Fruit fly (Drosophila melanogaster) whole organism, embryonic: ENCODE data around the gene CG13675.

Source experiments
- Atf-2 ChIP-seq: fragments of 200-800 bp; sonication (Bioruptor generic); optimal IDR thresholded peaks from 2 replicates; lab custom pipeline; 2016; ENCODE audit warnings: missing biosample characterization, missing genetic modification characterization
- CG11723 ChIP-seq: fragments of 200-800 bp; sonication (Bioruptor generic); optimal IDR thresholded peaks from 2 replicates; lab custom pipeline; 2017; ENCODE audit warnings: missing biosample characterization, mild to moderate bottlenecking, missing genetic modification characterization
- CG13775 ChIP-seq: fragments of 200-800 bp; sonication (Bioruptor generic); optimal IDR thresholded peaks from 3 replicates; lab custom pipeline; 2017; ENCODE audit warnings: missing biosample characterization, mild to moderate bottlenecking, missing genetic modification characterization
- CG14014 ChIP-seq: fragments of 200-800 bp; sonication (Bioruptor generic); IDR thresholded peaks from 2 replicates; pipeline ENCODE4 v1.3.6; 2022; ENCODE audit warnings: missing biosample characterization, missing genetic modification characterization
- CG14860 ChIP-seq: fragments of 200-800 bp; sonication (Bioruptor generic); IDR thresholded peaks from 3 replicates; pipeline ENCODE4 v1.3.6; 2022; ENCODE audit warnings: missing biosample characterization, missing genetic modification characterization; ENCODE audit not compliant: partially characterized antibody
- CG16813 ChIP-seq: fragments of 200-800 bp; sonication (Bioruptor generic); IDR thresholded peaks from 3 replicates; pipeline ENCODE4 v1.3.6; 2022; ENCODE audit warnings: missing biosample characterization, missing genetic modification characterization; ENCODE audit not compliant: partially characterized antibody
- CG17385 ChIP-seq: fragments of 200-800 bp; sonication (Bioruptor generic); optimal IDR thresholded peaks from 3 replicates; lab custom pipeline; 2018; ENCODE audit warnings: missing biosample characterization, mild to moderate bottlenecking, missing genetic modification characterization
- CG18619 ChIP-seq: fragments of 200-800 bp; sonication (Bioruptor generic); optimal IDR thresholded peaks from 3 replicates; lab custom pipeline; 2017; ENCODE audit warnings: missing biosample characterization, mild to moderate bottlenecking, missing genetic modification characterization
- CG2120 ChIP-seq: fragments of 200-800 bp; sonication (Bioruptor generic); optimal IDR thresholded peaks from 3 replicates; lab custom pipeline; 2016; ENCODE audit warnings: missing biosample characterization, missing genetic modification characterization
- CG2129 ChIP-seq: fragments of 200-800 bp; sonication (Bioruptor generic); IDR thresholded peaks from 2 replicates; pipeline ENCODE4 v1.3.6; 2022; ENCODE audit warnings: missing biosample characterization, missing genetic modification characterization; ENCODE audit not compliant: partially characterized antibody
- CG2202 ChIP-seq: fragments of 200-800 bp; sonication (Bioruptor generic); optimal IDR thresholded peaks from 2 replicates; lab custom pipeline; 2018; ENCODE audit warnings: missing biosample characterization, mild to moderate bottlenecking, missing genetic modification characterization
- CG34224 ChIP-seq: fragments of 200-800 bp; sonication (Bioruptor generic); IDR thresholded peaks from 3 replicates; pipeline ENCODE4 v1.3.6; 2022; ENCODE audit warnings: missing biosample characterization, missing genetic modification characterization; ENCODE audit not compliant: partially characterized antibody
- CG34422 ChIP-seq: fragments of 200-800 bp; sonication (Bioruptor generic); IDR thresholded peaks from 3 replicates; pipeline ENCODE4 v1.3.6; 2022; ENCODE audit warnings: missing biosample characterization, missing genetic modification characterization
- CG5953 ChIP-seq: fragments of 200-800 bp; sonication (Bioruptor generic); IDR thresholded peaks from 2 replicates; pipeline ENCODE4 v1.3.6; 2022; ENCODE audit warnings: missing biosample characterization, missing genetic modification characterization
- CG6791 ChIP-seq: fragments of 200-800 bp; sonication (Bioruptor generic); IDR thresholded peaks from 3 replicates; pipeline ENCODE4 v1.3.6; 2022; ENCODE audit warnings: missing biosample characterization, missing genetic modification characterization; ENCODE audit not compliant: partially characterized antibody
- CG8359 ChIP-seq: fragments of 200-800 bp; sonication (Bioruptor generic); optimal IDR thresholded peaks from 2 replicates; lab custom pipeline; 2017; ENCODE audit warnings: missing biosample characterization, mild to moderate bottlenecking, missing genetic modification characterization, borderline replicate concordance
- CG9727 ChIP-seq: fragments of 200-800 bp; sonication (Bioruptor generic); optimal IDR thresholded peaks from 3 replicates; lab custom pipeline; 2017; ENCODE audit warnings: missing biosample characterization, mild to moderate bottlenecking, missing genetic modification characterization
- CG9797 ChIP-seq: fragments of 200-800 bp; sonication (Bioruptor generic); optimal IDR thresholded peaks from 3 replicates; lab custom pipeline; 2018; ENCODE audit warnings: missing biosample characterization, mild to moderate bottlenecking, missing genetic modification characterization
- Dad ChIP-seq: fragments of 200-800 bp; sonication (Bioruptor generic); optimal IDR thresholded peaks from 3 replicates; lab custom pipeline; 2016; ENCODE audit warnings: missing biosample characterization, missing genetic modification characterization
- Dref ChIP-seq: fragments of 200-800 bp; sonication (Bioruptor generic); IDR thresholded peaks from 2 replicates; pipeline ENCODE4 v1.3.6; 2022; ENCODE audit warnings: missing biosample characterization, missing genetic modification characterization
- E2f2 ChIP-seq: fragments of 200-800 bp; sonication (Bioruptor generic); IDR thresholded peaks from 2 replicates; pipeline ENCODE4 v1.3.6; 2022; ENCODE audit warnings: missing biosample characterization, missing genetic modification characterization
- Hey ChIP-seq: fragments of 200-800 bp; sonication (Bioruptor generic); optimal IDR thresholded peaks from 3 replicates; lab custom pipeline; 2018; ENCODE audit warnings: missing biosample characterization, mild to moderate bottlenecking, missing genetic modification characterization
- Hr78 ChIP-seq, 2 experiments: fragments of 200-800 bp in 1 of 2; fragments of >200 bp in 1 of 2; sonication (Bioruptor generic) in 1 of 2; optimal IDR thresholded peaks; 2 replicates each; lab custom pipeline; 2017 to 2019; ENCODE audit warnings: missing biosample characterization in 2 of 2, missing genetic modification characterization in 2 of 2, mild to moderate bottlenecking in 1 of 2, moderate library complexity in 1 of 2
- Med ChIP-seq: fragments of 200-800 bp; sonication (Bioruptor generic); peaks from one replicate; lab custom pipeline; 2016; ENCODE audit warnings: missing biosample characterization, missing genetic modification characterization, mild to moderate bottlenecking, inconsistent platforms, moderate library complexity
- PHDP ChIP-seq: fragments of 200-800 bp; sonication (Bioruptor generic); optimal IDR thresholded peaks from 3 replicates; lab custom pipeline; 2018; ENCODE audit warnings: missing biosample characterization, mild to moderate bottlenecking, missing genetic modification characterization, moderate library complexity
- Scr ChIP-seq: fragments of 200-800 bp; sonication (Bioruptor generic); IDR thresholded peaks from 2 replicates; pipeline ENCODE4 v1.3.6; 2022; ENCODE audit warnings: missing biosample characterization, missing genetic modification characterization; ENCODE audit not compliant: partially characterized antibody
- ato ChIP-seq: fragments of 200-800 bp; sonication (Bioruptor generic); IDR thresholded peaks from 2 replicates; pipeline ENCODE4 v1.3.6; 2022; ENCODE audit warnings: missing biosample characterization, missing genetic modification characterization; ENCODE audit not compliant: partially characterized antibody
- bsh ChIP-seq, 2 experiments: fragments of 200-800 bp; sonication (Bioruptor generic); optimal IDR thresholded peaks; 2 replicates each; lab custom pipeline; 2017 to 2018; ENCODE audit warnings: mild to moderate bottlenecking in 2 of 2, missing biosample characterization in 2 of 2, missing genetic modification characterization in 2 of 2, moderate library complexity in 1 of 2
- chinmo ChIP-seq: fragments of 200-800 bp; sonication (Bioruptor generic); IDR thresholded peaks from 4 replicates; pipeline ENCODE4 v1.3.6; 2022; ENCODE audit warnings: missing biosample characterization, missing genetic modification characterization; ENCODE audit not compliant: partially characterized antibody
- esg ChIP-seq: fragments of 200-800 bp; sonication (Bioruptor generic); conservative IDR thresholded peaks from 2 replicates; pipeline ENCODE4 v1.3.6; 2022; ENCODE audit warnings: missing biosample characterization, missing genetic modification characterization
- fd96Cb ChIP-seq: fragments of 200-800 bp; sonication (Bioruptor generic); optimal IDR thresholded peaks from 2 replicates; lab custom pipeline; 2018; ENCODE audit warnings: missing biosample characterization, mild to moderate bottlenecking, missing genetic modification characterization, moderate library complexity
- lola ChIP-seq, 3 experiments: fragments of >200 bp in 2 of 3; fragments of 200-800 bp in 1 of 3; sonication (Bioruptor generic) in 1 of 3; optimal IDR thresholded peaks; 2 replicates each; lab custom pipeline; 2017 to 2019; ENCODE audit warnings: missing biosample characterization in 3 of 3, missing genetic modification characterization in 3 of 3, mild to moderate bottlenecking in 1 of 3, moderate library complexity in 1 of 3
- onecut ChIP-seq: fragments of 200-800 bp; sonication (Bioruptor generic); IDR thresholded peaks from 2 replicates; pipeline ENCODE4 v1.3.6; 2022; ENCODE audit warnings: missing biosample characterization, missing genetic modification characterization
- pita ChIP-seq: fragments of 200-800 bp; sonication (Bioruptor generic); optimal IDR thresholded peaks from 2 replicates; lab custom pipeline; 2017; ENCODE audit warnings: missing biosample characterization, mild to moderate bottlenecking, missing genetic modification characterization
- prd ChIP-seq, 3 experiments: fragments of >200 bp in 2 of 3; fragments of 200-800 bp in 1 of 3; sonication (Bioruptor generic) in 1 of 3; optimal IDR thresholded peaks in 2 of 3; IDR thresholded peaks in 1 of 3; 2 replicates in 2 of 3; 3 replicates in 1 of 3; pipeline versions ENCODE4 v1.3.6 to Lab custom; 2017 to 2022; ENCODE audit warnings: missing biosample characterization in 1 of 3, missing genetic modification characterization in 1 of 3
- pzg ChIP-seq: fragments of 200-800 bp; sonication (Bioruptor generic); optimal IDR thresholded peaks from 3 replicates; lab custom pipeline; 2018; ENCODE audit warnings: missing biosample characterization, mild to moderate bottlenecking, missing genetic modification characterization, moderate library complexity
- row ChIP-seq: fragments of 200-800 bp; sonication (Bioruptor generic); IDR thresholded peaks from 3 replicates; pipeline ENCODE4 v1.3.6; 2022; ENCODE audit warnings: missing biosample characterization, missing genetic modification characterization
- sima ChIP-seq: fragments of 200-800 bp; sonication (Bioruptor generic); optimal IDR thresholded peaks from 2 replicates; lab custom pipeline; 2016; ENCODE audit warnings: missing biosample characterization, missing genetic modification characterization
- slbo ChIP-seq: fragments of 200-800 bp; sonication (Bioruptor generic); IDR thresholded peaks from 2 replicates; pipeline ENCODE4 v1.3.6; 2022; ENCODE audit warnings: missing biosample characterization, missing genetic modification characterization
- ssp ChIP-seq: fragments of 200-800 bp; sonication (Bioruptor generic); IDR thresholded peaks from 2 replicates; pipeline ENCODE4 v1.3.6; 2022; ENCODE audit warnings: missing biosample characterization, missing genetic modification characterization
- stwl ChIP-seq: fragments of 200-800 bp; sonication (Bioruptor generic); optimal IDR thresholded peaks from 3 replicates; lab custom pipeline; 2018; ENCODE audit warnings: missing biosample characterization, mild to moderate bottlenecking, missing genetic modification characterization, moderate library complexity
- tna ChIP-seq: fragments of 200-800 bp; sonication (Bioruptor generic); IDR thresholded peaks from 2 replicates; pipeline ENCODE4 v1.3.6; 2022; ENCODE audit warnings: missing biosample characterization, missing genetic modification characterization; ENCODE audit not compliant: partially characterized antibody
- unpg ChIP-seq: fragments of 200-800 bp; sonication (Bioruptor generic); optimal IDR thresholded peaks from 3 replicates; lab custom pipeline; 2018; ENCODE audit warnings: missing biosample characterization, mild to moderate bottlenecking, missing genetic modification characterization, moderate library complexity
- vnd ChIP-seq: fragments of 200-800 bp; sonication (Bioruptor generic); IDR thresholded peaks from 3 replicates; pipeline ENCODE4 v1.3.6; 2022; ENCODE audit warnings: missing biosample characterization, missing genetic modification characterization; ENCODE audit not compliant: partially characterized antibody
- zfh2 ChIP-seq: fragments of 200-800 bp; sonication (Bioruptor generic); optimal IDR thresholded peaks from 2 replicates; lab custom pipeline; 2016; ENCODE audit warnings: missing biosample characterization, missing genetic modification characterization

The CG13675 gene

dm6 chr3L:8177795-8178564, 12.7 kb upstream of the CG13675 start, which contains the start of gene Nmt (continued):
- TF ChIP-seq Atf-2 = no peak
- TF ChIP-seq pita = no peak
- no peak for TF ChIP-seq sima (GFP tag; lab: Kevin White, UChicago)
- peak; percentile 67 for TF ChIP-seq CG9797 (GFP tag; lab: Kevin White, UChicago)
- TF ChIP-seq Hr78 (GFP tag; optimal IDR thresholded peaks at IDR 0.05; lab: Kevin White, UChicago) = peak in 1 of 2 experiments; percentile 18
- TF ChIP-seq prd (optimal IDR thresholded peaks at IDR 0.05; lab: Kevin White, UChicago) = no peak
- peak; percentile 51; the same call in 1 of the 3 replicates for TF ChIP-seq prd (GFP tag; IDR thresholded peaks at IDR 0.05; lab: Robert Waterston, UW)
- peak; percentile 7 for TF ChIP-seq CG13775
- peak; percentile 80 for TF ChIP-seq CG34224 (GFP tag; lab: Robert Waterston, UW)
- TF ChIP-seq CG5953 (GFP tag; lab: Robert Waterston, UW) = peak; percentile 7; the same call in 1 of the 2 replicates
- TF ChIP-seq tna = peak; percentile 53; the same call in 1 of the 2 replicates
- peak; percentile 42; the same call in 1 of the 2 replicates for TF ChIP-seq esg (GFP tag; lab: Robert Waterston, UW)
- no peak for TF ChIP-seq CG11723 (GFP tag; lab: Kevin White, UChicago)
- TF ChIP-seq CG2120 (GFP tag; lab: Kevin White, UChicago) = peak; percentile 67
- peak; percentile 88 for TF ChIP-seq CG6791 (GFP tag; lab: Robert Waterston, UW)
- peak; percentile 29 for TF ChIP-seq fd96Cb (tag; lab: Kevin White, UChicago)
- TF ChIP-seq bsh (GFP tag; optimal IDR thresholded peaks at IDR 0.05; lab: Kevin White, UChicago) = peak in 1 of 2 experiments; percentile 43
- TF ChIP-seq chinmo (GFP tag; lab: Robert Waterston, UW) = peak; percentile 78; the same call in 3 of the 4 replicates
- TF ChIP-seq vnd (GFP tag; lab: Robert Waterston, UW) = peak; percentile 69
- peak; percentile 53; the same call in 2 of the 3 replicates for TF ChIP-seq CG14860
- TF ChIP-seq CG16813 = peak; percentile 82
- no peak for TF ChIP-seq Hey (tag; lab: Kevin White, UChicago)
- peak; percentile 77 for TF ChIP-seq pzg (GFP tag; lab: Kevin White, UChicago)
- TF ChIP-seq slbo (GFP tag; lab: Robert Waterston, UW) = peak; percentile 82
- TF ChIP-seq onecut (GFP tag; lab: Robert Waterston, UW) = no peak
- TF ChIP-seq Dref (GFP tag; lab: Robert Waterston, UW) = peak; percentile 75
- TF ChIP-seq Dad (GFP tag; lab: Kevin White, UChicago) = no peak
- peak; percentile 52 for TF ChIP-seq stwl (tag; lab: Kevin White, UChicago)
- TF ChIP-seq ato (GFP tag; lab: Robert Waterston, UW) = peak; percentile 70
- no peak for TF ChIP-seq CG18619 (GFP tag; lab: Kevin White, UChicago)
- peak; percentile 25 for TF ChIP-seq zfh2 (GFP tag; lab: Kevin White, UChicago)
- peak; percentile 59 for TF ChIP-seq CG2129 (GFP tag; lab: Robert Waterston, UW)
- peak; percentile 37 for TF ChIP-seq unpg (GFP tag; lab: Kevin White, UChicago)
- peak; percentile 12 for TF ChIP-seq CG9727
- TF ChIP-seq lola (GFP tag; optimal IDR thresholded peaks at IDR 0.05; lab: Kevin White, UChicago) = peak in 1 of 3 experiments; percentile 5
- no peak for TF ChIP-seq ssp
- peak; percentile 71 for TF ChIP-seq row (GFP tag; lab: Robert Waterston, UW)
- TF ChIP-seq CG34422 (GFP tag; lab: Robert Waterston, UW) = peak; percentile 68; the same call in 1 of the 3 replicates
- TF ChIP-seq CG8359 = no peak
- peak; percentile 75 for TF ChIP-seq Scr (GFP tag; lab: Robert Waterston, UW)
- TF ChIP-seq Med (GFP tag; lab: Kevin White, UChicago) = peak; percentile 79
- TF ChIP-seq CG2202 = no peak
- no peak for TF ChIP-seq PHDP (tag; lab: Kevin White, UChicago)
- peak; percentile 86 for TF ChIP-seq E2f2 (GFP tag; lab: Robert Waterston, UW)
- peak; percentile 56; the same call in 1 of the 2 replicates for TF ChIP-seq CG14014 (GFP tag; lab: Robert Waterston, UW)
- peak; percentile 17 for TF ChIP-seq CG17385 (GFP tag; lab: Kevin White, UChicago)
